Fruit fly (Drosophila melanogaster): ENCODE measurements around the gene rpr.

rpr gene

DNA sequence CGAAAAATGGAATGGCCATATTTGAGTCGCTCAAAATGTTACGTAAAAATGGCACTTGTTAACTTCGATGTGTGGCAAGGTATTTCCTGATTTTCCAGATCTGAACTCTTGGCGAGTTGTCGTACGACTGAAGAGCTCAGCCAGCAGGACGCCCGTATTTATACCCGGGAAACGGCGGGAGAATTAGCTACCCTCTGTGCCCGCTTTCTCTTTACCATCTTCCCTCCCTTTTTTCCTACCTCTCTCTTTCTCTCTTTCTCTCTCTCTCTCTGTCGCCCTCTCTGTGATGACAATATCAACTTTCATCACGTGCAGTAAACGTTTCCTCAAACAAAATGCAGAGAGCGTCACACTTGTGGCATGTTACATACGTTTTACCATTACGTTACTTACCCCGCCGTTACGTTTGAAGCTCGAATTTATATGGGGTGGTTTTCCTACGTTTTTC, 41.6 kb upstream of the rpr start, which contains the start of gene skl (continued):
- no peak for TF ChIP-seq ase (GFP tag; IDR thresholded peaks at IDR 0.05)
- no peak for TF ChIP-seq CG14710 (tag; optimal IDR thresholded peaks at IDR 0.05)
- TF ChIP-seq ham (GFP tag; IDR thresholded peaks at IDR 0.05): no peak
- no peak for TF ChIP-seq bigmax (GFP tag; optimal IDR thresholded peaks at IDR 0.05)
- peak in 1 of 2 experiments; percentile 20 for TF ChIP-seq insv (GFP tag; optimal IDR thresholded peaks at IDR 0.05)
- TF ChIP-seq Mes4 (GFP tag; optimal IDR thresholded peaks at IDR 0.05): no peak
- no peak for TF ChIP-seq BEAF-32 (GFP tag; optimal IDR thresholded peaks at IDR 0.05)
- TF ChIP-seq CG9817 (tag; optimal IDR thresholded peaks at IDR 0.05): no peak
- TF ChIP-seq CG2120 (GFP tag; optimal IDR thresholded peaks at IDR 0.05): no peak
- no peak for TF ChIP-seq slou (GFP tag; optimal IDR thresholded peaks at IDR 0.05)
- TF ChIP-seq CG11560 (tag; IDR thresholded peaks at IDR 0.05): no peak
- TF ChIP-seq CG6272 (GFP tag; IDR thresholded peaks at IDR 0.05): no peak
- no peak for TF ChIP-seq B-H2 (GFP tag; optimal IDR thresholded peaks at IDR 0.05)
- no peak for TF ChIP-seq ftz-f1 (GFP tag; optimal IDR thresholded peaks at IDR 0.05)
- TF ChIP-seq Tbp (GFP tag; optimal IDR thresholded peaks at IDR 0.05): peak; percentile 94
- TF ChIP-seq gce (GFP tag; IDR thresholded peaks at IDR 0.05): no peak
- no peak for TF ChIP-seq CG6854 (GFP tag; optimal IDR thresholded peaks at IDR 0.05)
- TF ChIP-seq grau (tag; optimal IDR thresholded peaks at IDR 0.05): no peak
- TF ChIP-seq CG2712 (tag; optimal IDR thresholded peaks at IDR 0.05): peak; percentile 17
- no peak for TF ChIP-seq CG8478 (optimal IDR thresholded peaks at IDR 0.05)
- TF ChIP-seq Nf-YC (tag; optimal IDR thresholded peaks at IDR 0.05): peak; percentile 80
- TF ChIP-seq cad (GFP tag; optimal IDR thresholded peaks at IDR 0.05): no peak
- TF ChIP-seq scrt (GFP tag; optimal IDR thresholded peaks at IDR 0.05): peak; percentile 90
- TF ChIP-seq CG17612 (GFP tag; IDR thresholded peaks at IDR 0.05): no peak
- TF ChIP-seq CG7987 (GFP tag; optimal IDR thresholded peaks at IDR 0.05): no peak
- no peak for TF ChIP-seq Ravus (GFP tag; IDR thresholded peaks at IDR 0.05)
- no peak for TF ChIP-seq CG14965 (GFP tag; optimal IDR thresholded peaks at IDR 0.05; ENCODE audit: borderline replicate concordance)
- no peak for TF ChIP-seq Awh (GFP tag; IDR thresholded peaks at IDR 0.05)
- TF ChIP-seq CG17568 (GFP tag; optimal IDR thresholded peaks at IDR 0.05): no peak
- TF ChIP-seq Hey (tag; optimal IDR thresholded peaks at IDR 0.05): no peak
- TF ChIP-seq CG10654 (GFP tag; optimal IDR thresholded peaks at IDR 0.05): no peak
- TF ChIP-seq chn (GFP tag; optimal IDR thresholded peaks at IDR 0.05): no peak
- no peak for TF ChIP-seq B-H1 (GFP tag; IDR thresholded peaks at IDR 0.05)
- TF ChIP-seq crol (GFP tag; IDR thresholded peaks at IDR 0.05): no peak
- TF ChIP-seq YL-1 (GFP tag; optimal IDR thresholded peaks at IDR 0.05): no peak
- no peak for TF ChIP-seq Doc3 (GFP tag; IDR thresholded peaks at IDR 0.05; ENCODE audit: partially characterized antibody)
- TF ChIP-seq cg (GFP tag; optimal IDR thresholded peaks at IDR 0.05): no peak
- TF ChIP-seq Kr (GFP tag; optimal IDR thresholded peaks at IDR 0.05): peak; percentile 41
- no peak for TF ChIP-seq pfk (GFP tag; optimal IDR thresholded peaks at IDR 0.05)
- TF ChIP-seq CG15269 (tag; optimal IDR thresholded peaks at IDR 0.05): no peak
- TF ChIP-seq p53 (GFP tag; optimal IDR thresholded peaks at IDR 0.05): no peak
- TF ChIP-seq Atf-2 (GFP tag; optimal IDR thresholded peaks at IDR 0.05): no peak
- no peak for TF ChIP-seq D (optimal IDR thresholded peaks at IDR 0.05)
- no peak for TF ChIP-seq D (GFP tag; optimal IDR thresholded peaks at IDR 0.05)
- TF ChIP-seq CG12071 (GFP tag; optimal IDR thresholded peaks at IDR 0.05): no peak
- no peak for TF ChIP-seq ind (GFP tag; optimal IDR thresholded peaks at IDR 0.05)
- no peak for TF ChIP-seq Hr39 (optimal IDR thresholded peaks at IDR 0.05)
- TF ChIP-seq slp2 (GFP tag; optimal IDR thresholded peaks at IDR 0.05): no peak
- TF ChIP-seq Asciz (GFP tag; optimal IDR thresholded peaks at IDR 0.05): no peak
- no peak for TF ChIP-seq toy (GFP tag; IDR thresholded peaks at IDR 0.05)
- TF ChIP-seq pb (GFP tag; optimal IDR thresholded peaks at IDR 0.05): no peak
- peak; percentile 98 for TF ChIP-seq CG9437 (GFP tag; optimal IDR thresholded peaks at IDR 0.05)
- TF ChIP-seq vvl (GFP tag; IDR thresholded peaks at IDR 0.05): no peak

Data from whole organism, embryonic.